Worm (Caenorhabditis elegans): ENCODE results near the gene sqst-5.

DNA sequence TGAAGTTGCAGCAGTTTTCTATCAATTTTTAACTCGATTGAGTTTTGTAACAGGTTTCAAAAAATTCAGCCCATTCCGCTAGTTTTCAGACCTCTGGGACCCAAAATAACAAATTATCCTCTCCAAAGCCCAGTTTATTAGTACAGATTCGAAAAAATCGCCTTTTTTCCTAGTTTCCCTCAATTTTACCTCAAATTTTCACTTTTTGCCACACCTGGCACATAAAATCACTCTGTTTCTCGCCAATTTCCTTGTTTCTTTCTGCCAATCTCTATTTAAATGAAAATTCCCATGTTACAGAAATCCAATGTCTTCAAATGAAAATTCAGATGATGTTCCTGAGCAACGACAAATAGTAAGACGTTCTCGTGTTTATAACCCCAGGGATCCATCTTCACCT is 15.3 kb downstream of the sqst-5 start, which contains the start of gene pals-22:
- TF ChIP-seq T23F11.4 (GFP tag; optimal IDR thresholded peaks at IDR 0.05), result no peak
- no peak for TF ChIP-seq ceh-22 (tag; optimal IDR thresholded peaks at IDR 0.05)
- TF ChIP-seq C08G9.2 (tag; optimal IDR thresholded peaks at IDR 0.05), result no peak
- no peak for TF ChIP-seq tbx-2 (tag; optimal IDR thresholded peaks at IDR 0.05)
- TF ChIP-seq nhr-11 (tag; optimal IDR thresholded peaks at IDR 0.05), result no peak
